Fruit fly (Drosophila melanogaster): Measurements from ENCODE around the gene CG31698.
A peak's percentile ranks its signal among the peaks of the same experiment; 100 is the strongest.

The CG31698 gene

DNA sequence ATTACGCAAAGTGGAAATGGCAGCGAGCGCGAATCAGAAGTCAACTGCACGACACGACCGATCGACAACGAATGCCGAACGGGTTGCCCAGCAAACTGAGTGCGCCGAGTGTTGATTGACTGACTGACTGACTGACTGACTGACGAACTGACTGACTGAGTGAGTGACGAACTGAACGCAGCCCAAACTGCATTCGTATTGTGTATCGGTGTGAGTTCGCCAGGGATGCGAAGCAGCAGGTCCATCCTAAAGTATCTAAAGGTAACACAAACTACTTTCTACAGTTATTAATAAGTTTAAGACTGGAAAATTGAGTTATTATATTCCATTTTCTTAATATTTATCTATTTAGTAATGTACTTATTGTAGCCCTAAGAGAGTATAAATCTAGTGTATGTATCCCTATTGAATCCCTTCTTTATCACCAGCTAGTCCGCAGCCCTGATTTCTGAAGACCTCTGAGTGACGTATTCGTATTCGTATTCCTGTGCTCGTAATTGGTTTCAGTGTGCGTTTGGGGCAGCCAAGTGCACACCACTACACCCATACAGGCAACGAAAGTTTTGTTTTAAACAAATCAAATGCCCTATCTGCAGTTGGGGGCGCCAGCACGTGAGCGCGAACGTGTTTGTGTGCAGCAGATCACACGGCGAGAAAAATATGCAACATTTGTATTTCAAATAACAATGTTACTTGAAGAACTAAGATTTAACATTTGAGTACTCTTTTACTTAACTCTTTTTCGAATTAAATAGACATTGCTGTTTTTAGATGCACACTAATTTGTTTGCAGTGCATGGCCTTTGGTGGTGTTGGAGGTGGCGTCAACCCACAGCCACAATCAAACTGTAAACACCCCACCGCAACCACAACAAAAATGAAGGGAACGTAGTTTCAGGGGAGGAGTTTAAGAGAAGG is 20.7 kb downstream of the CG31698 start (continued):
- TF ChIP-seq slbo (GFP tag; IDR thresholded peaks at IDR 0.05) (peak; percentile 87), gro (GFP tag; optimal IDR thresholded peaks at IDR 0.05) (peak; percentile 73), CG6689 (GFP tag; IDR thresholded peaks at IDR 0.05) (peak; percentile 94), HLH3B (GFP tag; IDR thresholded peaks at IDR 0.05) (peak; percentile 96), CG7839 (tag; optimal IDR thresholded peaks at IDR 0.05) (peak; percentile 95), CG18262 (tag; optimal IDR thresholded peaks at IDR 0.05) (peak; percentile 96), CG31365 (tag; optimal IDR thresholded peaks at IDR 0.05) (peak; percentile 77), HLHmδ (GFP tag; optimal IDR thresholded peaks at IDR 0.05) (peak; percentile 42), insv (GFP tag; optimal IDR thresholded peaks at IDR 0.05) (peak; percentile 18 to 45), CG14860 (GFP tag; IDR thresholded peaks at IDR 0.05; ENCODE audit: partially characterized antibody) (no peak), fd102C (GFP tag; optimal IDR thresholded peaks at IDR 0.05) (peak; percentile 41), crp (GFP tag; optimal IDR thresholded peaks at IDR 0.05) (peak; percentile 13 to 56), gt (GFP tag; IDR thresholded peaks at IDR 0.05) (peak; percentile 92), exex (tag; optimal IDR thresholded peaks at IDR 0.05) (peak; percentile 53), lbe (GFP tag; optimal IDR thresholded peaks at IDR 0.05) (peak; percentile 5), CG12299 (tag; optimal IDR thresholded peaks at IDR 0.05) (peak; percentile 83), Mad (GFP tag; optimal IDR thresholded peaks at IDR 0.05) (peak; percentile 98), cwo (GFP tag; optimal IDR thresholded peaks at IDR 0.05) (peak; percentile 99), CG13287 (GFP tag; IDR thresholded peaks at IDR 0.05; ENCODE audit: partially characterized antibody) (no peak), CG32532 (GFP tag; IDR thresholded peaks at IDR 0.05) (peak; percentile 84), CG12744 (GFP tag; optimal IDR thresholded peaks at IDR 0.05) (peak; percentile 63), Dbx (GFP tag; IDR thresholded peaks at IDR 0.05) (0 out of 3 replicates have a peak, but pooled peaks have one; percentile 42), ems (GFP tag; optimal IDR thresholded peaks at IDR 0.05) (peak; percentile 95), bbx (GFP tag; IDR thresholded peaks at IDR 0.05; ENCODE audit: partially characterized antibody) (no peak), Eip74EF (GFP tag; optimal IDR thresholded peaks at IDR 0.05) (peak in 1 of 2 experiments; percentile 91), CG13775 (GFP tag; optimal IDR thresholded peaks at IDR 0.05) (peak; percentile 87), CG3847 (GFP tag; IDR thresholded peaks at IDR 0.05) (peak; percentile 82), CG8281 (tag; optimal IDR thresholded peaks at IDR 0.05) (peak; percentile 100), wek (GFP tag; optimal IDR thresholded peaks at IDR 0.05) (peak; percentile 82), Dek (tag; optimal IDR thresholded peaks at IDR 0.05) (peak; percentile 84), Atf-2 (GFP tag; optimal IDR thresholded peaks at IDR 0.05) (peak; percentile 95), slou (GFP tag; optimal IDR thresholded peaks at IDR 0.05) (peak; percentile 55), tup (GFP tag; optimal IDR thresholded peaks at IDR 0.05) (peak; percentile 81), rib (GFP tag; IDR thresholded peaks at IDR 0.05) (peak; percentile 37; the same call in 1 of the 2 replicates), cas (GFP tag; IDR thresholded peaks at IDR 0.05) (peak; percentile 70), phol (tag; optimal IDR thresholded peaks at IDR 0.05) (peak; percentile 95), wor (GFP tag; IDR thresholded peaks at IDR 0.05) (peak; percentile 96), tio (GFP tag; optimal IDR thresholded peaks at IDR 0.05) (peak; percentile 89), CG3065 (GFP tag; optimal IDR thresholded peaks at IDR 0.05) (peak; percentile 87), Mrtf (GFP tag; IDR thresholded peaks at IDR 0.05) (peak; percentile 94), CG6791 (GFP tag; IDR thresholded peaks at IDR 0.05; ENCODE audit: partially characterized antibody) (no peak), Nf-YA (GFP tag; IDR thresholded peaks at IDR 0.05) (peak; percentile 89), CG30020 (tag; optimal IDR thresholded peaks at IDR 0.05) (peak; percentile 71), Ets65A (GFP tag) (peak; percentile 99), CG6813 (GFP tag; optimal IDR thresholded peaks at IDR 0.05) (peak; percentile 90), unc-4 (GFP tag; IDR thresholded peaks at IDR 0.05; ENCODE audit: partially characterized antibody) (no peak), BEAF-32 (GFP tag; optimal IDR thresholded peaks at IDR 0.05) (no peak)

All from whole organism, embryonic.